Worm (Caenorhabditis elegans): ENCODE results near the gene gcc-2.

- TF ChIP-seq nhr-11 (tag; optimal IDR thresholded peaks at IDR 0.05) = no peak
- TF ChIP-seq R02D3.7 (tag; optimal IDR thresholded peaks at IDR 0.05) = no peak
- no peak for TF ChIP-seq nhr-12 (tag; optimal IDR thresholded peaks at IDR 0.05)
- TF ChIP-seq mdl-1 (tag; optimal IDR thresholded peaks at IDR 0.05) = no peak
- no peak for TF ChIP-seq ceh-82 (tag; optimal IDR thresholded peaks at IDR 0.05)
- no peak for TF ChIP-seq ztf-11 (tag; optimal IDR thresholded peaks at IDR 0.05)
Measured at ce11 chrIII:9752852-9753251, 9.1 kb downstream of the gcc-2 start, which contains the start of gene ech-6.
